Worm (Caenorhabditis elegans): ENCODE measurements around the gene C14C11.2.
"Not testable (repeated sequence)": the region's sequence is repeated elsewhere in the genome, so short reads cannot be mapped to it uniquely, and the experiment has no call there.

The C14C11.2 gene

DNA sequence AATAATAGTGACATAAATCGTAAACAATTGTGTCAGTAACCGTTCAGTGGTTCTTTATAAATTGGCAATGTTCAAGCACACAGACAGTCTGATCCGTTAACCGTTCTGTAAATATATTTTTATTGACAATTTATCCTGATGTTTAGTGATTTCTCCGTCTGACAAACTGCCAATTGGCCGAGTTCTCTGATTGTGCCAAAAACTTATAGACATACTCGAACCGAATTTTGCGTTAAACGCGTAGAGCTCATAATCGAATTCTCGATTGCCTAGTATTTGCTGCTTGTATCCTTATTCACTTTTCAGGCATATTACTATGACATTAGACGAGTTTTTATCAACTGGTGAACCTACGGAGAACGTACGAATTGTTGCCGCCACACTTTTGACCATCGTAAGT is 16.8 kb upstream of the C14C11.2 start, which contains the start of gene srx-117:
Gene srx-117 (plus strand): TSS at position 301 of the 400 bp plus-strand sequence.
- TF ChIP-seq med-1 (GFP tag; optimal IDR thresholded peaks at IDR 0.05; ENCODE audit: insufficient read depth): no peak
- TF ChIP-seq klf-2 (GFP tag; conservative IDR thresholded peaks at IDR 0.05): no peak
- no peak for TF ChIP-seq ref-1 (GFP tag; conservative IDR thresholded peaks at IDR 0.05)
- TF ChIP-seq flt-1 (GFP tag; IDR thresholded peaks at IDR 0.05): no peak
- TF ChIP-seq T22C8.4 (GFP tag; IDR thresholded peaks at IDR 0.05): no peak
- TF ChIP-seq tab-1 (GFP tag; IDR thresholded peaks at IDR 0.05): no peak
- TF ChIP-seq ztf-23 (GFP tag; IDR thresholded peaks at IDR 0.05): no peak
- TF ChIP-seq cog-1 (tag; optimal IDR thresholded peaks at IDR 0.05): no peak
- no peak for TF ChIP-seq ztf-29 (GFP tag; IDR thresholded peaks at IDR 0.05)

- no peak for TF ChIP-seq ztf-29 (GFP tag; IDR thresholded peaks at IDR 0.05)
- no peak for TF ChIP-seq med-1 (GFP tag; optimal IDR thresholded peaks at IDR 0.05; ENCODE audit: insufficient read depth)
- no peak for TF ChIP-seq cog-1 (tag; optimal IDR thresholded peaks at IDR 0.05)
- TF ChIP-seq klf-2 (GFP tag; conservative IDR thresholded peaks at IDR 0.05): no peak
- no peak for TF ChIP-seq ztf-23 (GFP tag; IDR thresholded peaks at IDR 0.05)
- no peak for TF ChIP-seq flt-1 (GFP tag; IDR thresholded peaks at IDR 0.05)
- no peak for TF ChIP-seq tab-1 (GFP tag; IDR thresholded peaks at IDR 0.05)
- no peak for TF ChIP-seq T22C8.4 (GFP tag; IDR thresholded peaks at IDR 0.05)
Measured at ce11 chrV:5647359-5647758, 13.6 kb upstream of the C14C11.2 start, which contains the start of gene C14C11.4. Gene C14C11.4 (plus strand): TSS chrV:5647610.

ce11 chrV:5651905-5652304 is 9.1 kb upstream of the C14C11.2 start:
- TF ChIP-seq cog-1 (tag; optimal IDR thresholded peaks at IDR 0.05): no peak
- no peak for TF ChIP-seq med-1 (GFP tag; optimal IDR thresholded peaks at IDR 0.05; ENCODE audit: insufficient read depth)
- TF ChIP-seq flt-1 (GFP tag; IDR thresholded peaks at IDR 0.05): no peak
- no peak for TF ChIP-seq tab-1 (GFP tag; IDR thresholded peaks at IDR 0.05)
- no peak for TF ChIP-seq ztf-29 (GFP tag; IDR thresholded peaks at IDR 0.05)
- no peak for TF ChIP-seq klf-2 (GFP tag; conservative IDR thresholded peaks at IDR 0.05)
- TF ChIP-seq T22C8.4 (GFP tag; IDR thresholded peaks at IDR 0.05): no peak
- no peak for TF ChIP-seq ztf-23 (GFP tag; IDR thresholded peaks at IDR 0.05)
- no peak for TF ChIP-seq ref-1 (GFP tag; conservative IDR thresholded peaks at IDR 0.05)

- TF ChIP-seq ref-1 (GFP tag; conservative IDR thresholded peaks at IDR 0.05): no peak
- no peak for TF ChIP-seq med-1 (GFP tag; optimal IDR thresholded peaks at IDR 0.05; ENCODE audit: insufficient read depth)
- no peak for TF ChIP-seq tab-1 (GFP tag; IDR thresholded peaks at IDR 0.05)
- no peak for TF ChIP-seq T22C8.4 (GFP tag; IDR thresholded peaks at IDR 0.05)
- no peak for TF ChIP-seq ztf-23 (GFP tag; IDR thresholded peaks at IDR 0.05)
- TF ChIP-seq cog-1 (tag; optimal IDR thresholded peaks at IDR 0.05): no peak
- TF ChIP-seq klf-2 (GFP tag; conservative IDR thresholded peaks at IDR 0.05): no peak
- TF ChIP-seq flt-1 (GFP tag; IDR thresholded peaks at IDR 0.05): no peak
- no peak for TF ChIP-seq ztf-29 (GFP tag; IDR thresholded peaks at IDR 0.05)
Measured at ce11 chrV:5653990-5654499, 6.9 kb upstream of the C14C11.2 start, which contains the start of gene hex-2. Gene hex-2 (plus strand): TSS chrV:5654449.

ce11 chrV:5663317-5663716 is 2.4 kb downstream of the C14C11.2 start, which contains the start of gene C14C11.1:
Gene C14C11.1 (plus strand): TSS chrV:5663617.
- TF ChIP-seq med-1 (GFP tag; optimal IDR thresholded peaks at IDR 0.05; ENCODE audit: insufficient read depth); ztf-29 (GFP tag; IDR thresholded peaks at IDR 0.05); flt-1 (GFP tag; IDR thresholded peaks at IDR 0.05): not testable (repeated sequence)

ce11 chrV:5666036-5666729 is 5.2 kb downstream of the C14C11.2 start, which contains the start of gene C14C11.7:
Gene C14C11.7 (minus strand): TSS chrV:5666086.
- TF ChIP-seq klf-2 (GFP tag; conservative IDR thresholded peaks at IDR 0.05) (no peak), ref-1 (GFP tag; conservative IDR thresholded peaks at IDR 0.05) (no peak), tab-1 (GFP tag; IDR thresholded peaks at IDR 0.05) (no peak), T22C8.4 (GFP tag; IDR thresholded peaks at IDR 0.05) (no peak), ztf-23 (GFP tag; IDR thresholded peaks at IDR 0.05) (no peak), cog-1 (tag; optimal IDR thresholded peaks at IDR 0.05) (no peak), flt-1 (GFP tag; IDR thresholded peaks at IDR 0.05) (no peak), ztf-29 (GFP tag; IDR thresholded peaks at IDR 0.05) (no peak), med-1 (GFP tag; optimal IDR thresholded peaks at IDR 0.05; ENCODE audit: insufficient read depth) (no peak)

- TF ChIP-seq ztf-29 (GFP tag; IDR thresholded peaks at IDR 0.05) (no peak), flt-1 (GFP tag; IDR thresholded peaks at IDR 0.05) (peak; percentile 42; the same call in 1 of the 2 replicates)
Measured at ce11 chrV:5667337-5667736, 6.4 kb downstream of the C14C11.2 start.

DNA sequence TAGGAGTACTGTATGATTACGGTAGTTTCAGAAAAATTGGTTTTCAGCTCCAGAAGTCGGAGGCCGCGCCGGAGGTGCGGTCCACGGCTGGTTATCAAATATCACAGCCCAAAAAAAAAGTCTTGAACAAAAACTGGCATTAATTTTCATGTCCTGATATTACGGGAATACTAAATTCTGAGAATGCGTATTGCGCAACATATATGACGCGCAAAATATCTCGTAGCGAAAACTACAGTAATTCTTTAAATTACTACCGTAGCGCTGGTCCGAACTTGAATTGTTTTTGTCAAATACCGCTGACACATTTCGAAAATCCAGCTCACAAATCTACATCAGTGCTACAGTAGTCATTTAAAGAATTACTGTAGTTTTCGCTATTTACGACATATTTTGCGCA is 8.0 kb downstream of the C14C11.2 start:
- TF ChIP-seq cog-1 (tag; optimal IDR thresholded peaks at IDR 0.05) (no peak), ref-1 (GFP tag; conservative IDR thresholded peaks at IDR 0.05) (no peak), med-1 (GFP tag; optimal IDR thresholded peaks at IDR 0.05; ENCODE audit: insufficient read depth) (no peak), tab-1 (GFP tag; IDR thresholded peaks at IDR 0.05) (no peak), T22C8.4 (GFP tag; IDR thresholded peaks at IDR 0.05) (no peak), ztf-29 (GFP tag; IDR thresholded peaks at IDR 0.05) (no peak), ztf-23 (GFP tag; IDR thresholded peaks at IDR 0.05) (no peak), klf-2 (GFP tag; conservative IDR thresholded peaks at IDR 0.05) (no peak), flt-1 (GFP tag; IDR thresholded peaks at IDR 0.05) (no peak)

DNA sequence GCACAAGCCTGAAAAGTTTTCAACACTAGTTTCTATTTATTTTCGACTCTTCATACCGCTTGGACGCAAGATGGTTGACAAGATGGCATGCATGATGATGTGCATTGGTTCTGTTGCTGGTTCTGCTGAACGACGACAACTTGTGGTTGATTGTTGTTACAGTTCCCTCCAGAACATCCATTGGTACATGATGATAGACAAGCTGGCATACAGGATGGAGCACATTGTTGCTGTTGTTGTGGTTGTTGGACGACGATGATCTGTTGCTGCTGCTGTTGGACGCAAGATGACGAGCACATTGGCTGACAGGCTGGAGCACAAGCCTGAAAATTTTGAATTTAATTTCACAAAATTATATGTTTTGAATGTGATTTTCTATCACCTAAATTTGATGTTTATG is 11.3 kb downstream of the C14C11.2 start:
- TF ChIP-seq klf-2 (GFP tag; conservative IDR thresholded peaks at IDR 0.05): no peak
- TF ChIP-seq cog-1 (tag; optimal IDR thresholded peaks at IDR 0.05): no peak
- no peak for TF ChIP-seq med-1 (GFP tag; optimal IDR thresholded peaks at IDR 0.05; ENCODE audit: insufficient read depth)
- no peak for TF ChIP-seq ztf-23 (GFP tag; IDR thresholded peaks at IDR 0.05)
- no peak for TF ChIP-seq tab-1 (GFP tag; IDR thresholded peaks at IDR 0.05)
- no peak for TF ChIP-seq ztf-29 (GFP tag; IDR thresholded peaks at IDR 0.05)
- no peak for TF ChIP-seq ref-1 (GFP tag; conservative IDR thresholded peaks at IDR 0.05)
- TF ChIP-seq flt-1 (GFP tag; IDR thresholded peaks at IDR 0.05): no peak
- no peak for TF ChIP-seq T22C8.4 (GFP tag; IDR thresholded peaks at IDR 0.05)
